Fruit fly (Drosophila melanogaster): ENCODE measurements around the gene Nmdmc.

The Nmdmc gene

dm6 chr3R:9003600-9004223 lies 46.6 kb downstream of the Nmdmc start, which contains the start of the genes CG31100 and CG11980 (continued):
- TF ChIP-seq sqz (GFP tag; optimal IDR thresholded peaks at IDR 0.05) (no peak), CG6254 (GFP tag; optimal IDR thresholded peaks at IDR 0.05) (no peak), BEAF-32 (GFP tag; optimal IDR thresholded peaks at IDR 0.05) (peak; percentile 86), Vsx1 (GFP tag; optimal IDR thresholded peaks at IDR 0.05) (no peak), CG6813 (GFP tag; optimal IDR thresholded peaks at IDR 0.05) (no peak), CG8388 (GFP tag; optimal IDR thresholded peaks at IDR 0.05) (no peak), CG31441 (GFP tag; IDR thresholded peaks at IDR 0.05) (no peak), pita (GFP tag; optimal IDR thresholded peaks at IDR 0.05) (no peak), CG10462 (GFP tag; optimal IDR thresholded peaks at IDR 0.05) (no peak), slou (GFP tag; optimal IDR thresholded peaks at IDR 0.05) (no peak), CG10543 (GFP tag; optimal IDR thresholded peaks at IDR 0.05) (no peak), kah (GFP tag; optimal IDR thresholded peaks at IDR 0.05) (no peak), Doc3 (GFP tag; IDR thresholded peaks at IDR 0.05; ENCODE audit: partially characterized antibody) (peak; percentile 65; the same call in 1 of the 3 replicates), repo (GFP tag; optimal IDR thresholded peaks at IDR 0.05) (no peak), p53 (GFP tag; optimal IDR thresholded peaks at IDR 0.05) (no peak), CG9215 (GFP tag; IDR thresholded peaks at IDR 0.05) (no peak), sens (GFP tag) (peak; percentile 72), CG8281 (tag; optimal IDR thresholded peaks at IDR 0.05) (no peak), CG12659 (GFP tag; optimal IDR thresholded peaks at IDR 0.05) (peak; percentile 61), CG13624 (GFP tag; optimal IDR thresholded peaks at IDR 0.05) (no peak), CG10979 (tag; optimal IDR thresholded peaks at IDR 0.05) (no peak), CG2712 (tag; optimal IDR thresholded peaks at IDR 0.05) (peak; percentile 46), gro (GFP tag; optimal IDR thresholded peaks at IDR 0.05) (no peak), chinmo (GFP tag; IDR thresholded peaks at IDR 0.05; ENCODE audit: partially characterized antibody) (0 out of 4 replicates have a peak, but pooled peaks have one; percentile 30), az2 (GFP tag; optimal IDR thresholded peaks at IDR 0.05) (no peak), btn (GFP tag; optimal IDR thresholded peaks at IDR 0.05) (no peak), Dp (GFP tag; optimal IDR thresholded peaks at IDR 0.05) (peak; percentile 74), z (GFP tag; IDR thresholded peaks at IDR 0.05) (no peak), amos (GFP tag; IDR thresholded peaks at IDR 0.05; ENCODE audit: partially characterized antibody) (peak; percentile 77), lmd (GFP tag; IDR thresholded peaks at IDR 0.05) (no peak), tio (GFP tag; optimal IDR thresholded peaks at IDR 0.05) (no peak), Optix (GFP tag; IDR thresholded peaks at IDR 0.05) (no peak), CG10274 (GFP tag; optimal IDR thresholded peaks at IDR 0.05) (no peak), CG8944 (GFP tag; optimal IDR thresholded peaks at IDR 0.05) (no peak), tap (tag; optimal IDR thresholded peaks at IDR 0.05) (no peak), lola (GFP tag; optimal IDR thresholded peaks at IDR 0.05) (no peak), nerfin-2 (GFP tag; IDR thresholded peaks at IDR 0.05; ENCODE audit: partially characterized antibody) (no peak), lilli (GFP tag; optimal IDR thresholded peaks at IDR 0.05) (peak; percentile 30), CG3163 (GFP tag; optimal IDR thresholded peaks at IDR 0.05) (no peak), ken (GFP tag; IDR thresholded peaks at IDR 0.05) (no peak), crp (GFP tag; optimal IDR thresholded peaks at IDR 0.05) (no peak), Six4 (GFP tag; optimal IDR thresholded peaks at IDR 0.05) (no peak), Doc2 (GFP tag; IDR thresholded peaks at IDR 0.05) (no peak), Dek (tag; optimal IDR thresholded peaks at IDR 0.05) (no peak), CG3847 (GFP tag; IDR thresholded peaks at IDR 0.05) (peak; percentile 46), Xrp1 (GFP tag; IDR thresholded peaks at IDR 0.05) (no peak), CG11696 (GFP tag; IDR thresholded peaks at IDR 0.05) (no peak), CG15514 (GFP tag; optimal IDR thresholded peaks at IDR 0.05) (peak; percentile 58), CG15073 (GFP tag; optimal IDR thresholded peaks at IDR 0.05) (no peak), vvl (GFP tag; IDR thresholded peaks at IDR 0.05) (0 out of 2 replicates have a peak, but pooled peaks have one; percentile 17)

Measured in whole organism, embryonic.